Worm (Caenorhabditis elegans): ENCODE measurements around the gene memb-2.

DNA sequence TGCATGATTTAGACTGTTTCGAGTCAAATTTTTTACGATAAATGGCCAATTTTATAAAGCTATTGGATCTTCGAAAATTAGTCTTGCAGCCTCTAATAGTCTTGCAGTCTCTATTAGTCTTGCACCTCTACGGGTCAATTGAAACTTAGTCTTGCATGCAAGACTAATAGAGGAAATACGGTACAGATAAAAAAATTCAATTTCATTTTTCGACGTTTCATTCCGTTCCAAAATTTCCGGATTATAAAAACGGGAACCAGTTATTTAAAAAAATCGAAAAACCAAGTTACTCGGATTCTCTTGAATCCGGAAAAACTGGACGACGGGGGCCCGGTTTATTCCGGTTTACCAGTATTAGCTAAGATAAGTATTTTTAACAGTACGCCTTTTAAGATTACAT is 1.4 kb upstream of the memb-2 start, which contains the start of gene M03E7.1:
- TF ChIP-seq dao-5 (tag; optimal IDR thresholded peaks at IDR 0.05) (no peak), W03F9.2 (tag; optimal IDR thresholded peaks at IDR 0.05) (no peak)

Measured in whole organism, L4/young adult.